Worm (Caenorhabditis elegans) whole organism, mixed stage, embryonic: ENCODE measurements around the gene F38C2.1.

Experiments used
- cnd-1 ChIP-seq: fragments of 200-800 bp; sonication (Bioruptor generic); optimal IDR thresholded peaks from 2 replicates; lab custom pipeline; 2018; ENCODE audit warnings: mild to moderate bottlenecking, missing genetic modification characterization, missing compliant biosample characterization
- elt-1 ChIP-seq: sonication (generic microtip); optimal IDR thresholded peaks from 2 replicates; lab custom pipeline; 2017; ENCODE audit warnings: missing genetic modification characterization, mild to moderate bottlenecking, missing compliant biosample characterization, antibody characterized with exemption, moderate library complexity, borderline replicate concordance; ENCODE audit not compliant: insufficient read depth
- nhr-2 ChIP-seq: fragments of 150-350 bp; optimal IDR thresholded peaks from 2 replicates; lab custom pipeline; 2014; ENCODE audit warnings: missing biosample characterization, missing genetic modification characterization
- nhr-28 ChIP-seq: fragments of 150-350 bp; optimal IDR thresholded peaks from 2 replicates; lab custom pipeline; 2014; ENCODE audit warnings: missing biosample characterization, missing genetic modification characterization
- pha-4 ChIP-seq: fragments of 150-350 bp; optimal IDR thresholded peaks from 2 replicates; lab custom pipeline; 2018; ENCODE audit warnings: missing biosample characterization, missing genetic modification reagents, missing genetic modification characterization
- snpc-4 ChIP-seq: fragments of 150-350 bp; optimal IDR thresholded peaks from 2 replicates; lab custom pipeline; 2014; ENCODE audit warnings: missing biosample characterization, missing genetic modification characterization
- tbx-8 ChIP-seq: fragments of 200-800 bp; sonication (Bioruptor generic); optimal IDR thresholded peaks from 2 replicates; lab custom pipeline; 2018; ENCODE audit warnings: mild to moderate bottlenecking, missing genetic modification characterization, moderate library complexity, missing compliant biosample characterization
- unc-39 ChIP-seq: fragments of 150-350 bp; optimal IDR thresholded peaks from 2 replicates; lab custom pipeline; 2014; ENCODE audit warnings: missing biosample characterization, missing genetic modification characterization
- ztf-11 ChIP-seq: fragments of 150-350 bp; optimal IDR thresholded peaks from 2 replicates; lab custom pipeline; 2014; ENCODE audit warnings: missing biosample characterization, missing genetic modification characterization

DNA sequence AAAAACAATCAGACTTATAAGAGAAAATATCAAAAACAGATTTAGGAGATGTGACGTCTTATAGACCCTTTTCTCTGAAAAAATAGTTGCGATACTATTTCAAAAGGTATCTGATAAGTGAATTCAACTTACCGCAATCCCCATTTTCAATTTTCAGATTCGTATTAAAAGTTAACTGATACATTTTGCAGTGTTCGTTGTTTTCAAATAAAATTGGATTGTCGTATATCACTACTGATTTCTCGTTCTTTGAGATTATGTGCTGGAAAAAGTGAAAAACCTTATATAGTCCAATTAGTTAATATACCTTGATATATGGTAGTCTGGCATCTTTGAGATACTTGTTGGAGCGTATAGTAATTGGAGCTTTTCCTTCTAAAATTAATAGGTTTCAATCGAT is 16.8 kb upstream of the F38C2.1 start:
- TF ChIP-seq tbx-8 (GFP tag; lab: Kevin White, UChicago) (no peak), ztf-11 (tag; lab: Kevin White, UChicago) (no peak), elt-1 (no peak), snpc-4 (tag; lab: Kevin White, UChicago) (no peak), cnd-1 (tag; lab: Kevin White, UChicago) (no peak), nhr-28 (tag; lab: Kevin White, UChicago) (no peak), pha-4 (tag; lab: Kevin White, UChicago) (no peak), nhr-2 (tag; lab: Kevin White, UChicago) (no peak), unc-39 (tag; lab: Kevin White, UChicago) (no peak)
